Worm (Caenorhabditis elegans) whole organism, late embryonic: ENCODE measurements around the gene srw-60.

ENCODE experiments used
- F13H6.1 ChIP-seq: sonication (generic microtip); optimal IDR thresholded peaks from 2 replicates; lab custom pipeline; 2016; ENCODE audit warnings: missing genetic modification characterization, missing compliant biosample characterization
- ama-1 ChIP-seq: fragments of 150-350 bp; optimal IDR thresholded peaks from 2 replicates; lab custom pipeline; 2014
- ceh-30 ChIP-seq: fragments of 150-350 bp; optimal IDR thresholded peaks from 2 replicates; lab custom pipeline; 2014; ENCODE audit warnings: missing biosample characterization, missing genetic modification characterization
- ets-4 ChIP-seq: sonication (generic microtip); optimal IDR thresholded peaks from 2 replicates; lab custom pipeline; 2016; ENCODE audit warnings: missing genetic modification characterization, missing compliant biosample characterization
- lin-11 ChIP-seq: fragments of 200-800 bp; sonication (Bioruptor generic); optimal IDR thresholded peaks from 2 replicates; lab custom pipeline; 2018; ENCODE audit warnings: mild to moderate bottlenecking, missing genetic modification characterization, missing compliant biosample characterization
- nhr-11 ChIP-seq: fragments of 150-350 bp; optimal IDR thresholded peaks from 2 replicates; lab custom pipeline; 2014; ENCODE audit warnings: missing biosample characterization, missing genetic modification characterization
- pqm-1 ChIP-seq: sonication (generic microtip); optimal IDR thresholded peaks from 2 replicates; lab custom pipeline; 2016; ENCODE audit warnings: missing genetic modification characterization, missing compliant biosample characterization
- sdc-2 ChIP-seq: sonication (generic microtip); optimal IDR thresholded peaks from 2 replicates; lab custom pipeline; 2016; ENCODE audit warnings: missing genotype, missing genetic modification characterization, missing compliant biosample characterization
- ttx-3 ChIP-seq: sonication (generic microtip); optimal IDR thresholded peaks from 2 replicates; lab custom pipeline; 2016; ENCODE audit warnings: missing genetic modification reagents, missing genetic modification characterization, missing compliant biosample characterization
- unc-3 ChIP-seq, 2 experiments: fragments of 200-800 bp in 1 of 2; sonication (Bioruptor generic) in 1 of 2; sonication (generic microtip) in 1 of 2; conservative IDR thresholded peaks in 1 of 2; optimal IDR thresholded peaks in 1 of 2; 2 replicates each; pipeline versions ENCODE4 v1.3.6 to Lab custom; 2016 to 2022; ENCODE audit warnings: missing compliant biosample characterization in 2 of 2, missing genetic modification characterization in 2 of 2, missing genetic modification reagents in 1 of 2
- unc-55 ChIP-seq: sonication (generic microtip); optimal IDR thresholded peaks from 2 replicates; lab custom pipeline; 2017; ENCODE audit warnings: missing biosample characterization, missing genetic modification reagents, missing genetic modification characterization
- unc-86 ChIP-seq: sonication (generic microtip); optimal IDR thresholded peaks from 2 replicates; lab custom pipeline; 2016; ENCODE audit warnings: missing genetic modification characterization, missing compliant biosample characterization

DNA sequence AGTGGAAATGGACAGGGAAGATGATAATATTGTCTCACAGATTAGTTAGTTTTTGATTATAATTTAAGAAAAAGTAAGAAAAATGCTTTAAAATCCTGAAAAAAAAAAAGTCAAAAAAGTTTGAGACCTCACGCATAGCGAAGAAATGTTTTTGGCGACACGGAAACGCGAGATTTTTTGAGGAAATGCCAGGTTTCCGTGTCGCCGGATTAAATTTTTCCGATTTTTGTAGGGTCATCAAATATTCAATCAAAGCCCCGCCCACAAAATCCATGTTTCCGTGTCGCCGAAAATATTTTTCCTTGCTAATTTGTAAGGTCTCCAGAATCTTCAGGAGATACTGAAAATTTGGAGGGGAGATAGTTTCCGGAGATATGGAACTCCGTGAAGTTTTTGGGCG, 33.9 kb downstream of the srw-60 start:
- TF ChIP-seq lin-11 (tag; lab: Kevin White, UChicago) (no peak), ceh-30 (tag; lab: Kevin White, UChicago) (no peak), F13H6.1 (tag; lab: Kevin White, UChicago) (no peak), ets-4 (tag; lab: Kevin White, UChicago) (no peak), unc-55 (no peak), unc-86 (tag; lab: Kevin White, UChicago) (no peak), ama-1 (lab: Kevin White, UChicago) (no peak), ttx-3 (tag; lab: Kevin White, UChicago) (no peak), pqm-1 (tag; lab: Kevin White, UChicago) (no peak), unc-3 (GFP tag; conservative IDR thresholded peaks at IDR 0.05; lab: Robert Waterston, UW) (no peak), unc-3 (tag; optimal IDR thresholded peaks at IDR 0.05; lab: Kevin White, UChicago) (no peak), nhr-11 (no peak), sdc-2 (tag; lab: Kevin White, UChicago) (no peak)
